Fruit fly (Drosophila melanogaster) whole organism, prepupa: ENCODE data around the gene Mst27D.

Experiments used
- CG10631 ChIP-seq: fragments of 200-800 bp; sonication (Bioruptor generic); optimal IDR thresholded peaks from 2 replicates; lab custom pipeline; 2016; ENCODE audit warnings: missing biosample characterization, missing genetic modification characterization
- CG11902 ChIP-seq: fragments of 200-800 bp; sonication (Bioruptor generic); optimal IDR thresholded peaks from 3 replicates; lab custom pipeline; 2016; ENCODE audit warnings: missing biosample characterization, missing genetic modification characterization
- CG15336 ChIP-seq: fragments of 200-800 bp; sonication (Bioruptor generic); IDR thresholded peaks from 2 replicates; pipeline ENCODE4 v1.3.6; 2022; ENCODE audit warnings: missing biosample characterization, missing genetic modification characterization
- CG16779 ChIP-seq: fragments of 200-800 bp; sonication (Bioruptor generic); optimal IDR thresholded peaks from 3 replicates; lab custom pipeline; 2017; ENCODE audit warnings: missing biosample characterization, mild to moderate bottlenecking, missing genetic modification characterization
- CG3032 ChIP-seq: fragments of 200-800 bp; optimal IDR thresholded peaks from 2 replicates; lab custom pipeline; 2019; ENCODE audit warnings: missing biosample characterization, mild to moderate bottlenecking, missing genetic modification characterization, moderate library complexity
- CG32006 ChIP-seq: fragments of 200-800 bp; sonication (Bioruptor generic); optimal IDR thresholded peaks from 3 replicates; lab custom pipeline; 2017; ENCODE audit warnings: missing biosample characterization, mild to moderate bottlenecking, missing genetic modification characterization
- CG34406 ChIP-seq: fragments of 200-800 bp; sonication (Bioruptor generic); optimal IDR thresholded peaks from 3 replicates; lab custom pipeline; 2016; ENCODE audit warnings: missing biosample characterization, missing genetic modification characterization
- CG3919 ChIP-seq: fragments of 200-800 bp; sonication (Bioruptor generic); optimal IDR thresholded peaks from 3 replicates; lab custom pipeline; 2016; ENCODE audit warnings: missing biosample characterization, missing genetic modification characterization
- CG4318 ChIP-seq: fragments of 200-800 bp; sonication (Bioruptor generic); optimal IDR thresholded peaks from 3 replicates; lab custom pipeline; 2017; ENCODE audit warnings: missing biosample characterization, mild to moderate bottlenecking, missing genetic modification characterization
- CG6276 ChIP-seq: fragments of 200-800 bp; sonication (Bioruptor generic); optimal IDR thresholded peaks from 2 replicates; lab custom pipeline; 2017; ENCODE audit warnings: missing biosample characterization, mild to moderate bottlenecking, missing genetic modification characterization
- CG6792 ChIP-seq: fragments of 200-800 bp; sonication (Bioruptor generic); optimal IDR thresholded peaks from 3 replicates; lab custom pipeline; 2016; ENCODE audit warnings: missing biosample characterization, missing genetic modification characterization
- CG6808 ChIP-seq: fragments of 200-800 bp; sonication (Bioruptor generic); optimal IDR thresholded peaks from 3 replicates; lab custom pipeline; 2017; ENCODE audit warnings: missing biosample characterization, missing genetic modification characterization, mild to moderate bottlenecking, moderate library complexity, missing genetic modification reagents
- CG6854 ChIP-seq: fragments of 200-800 bp; sonication (Bioruptor generic); optimal IDR thresholded peaks from 2 replicates; lab custom pipeline; 2017; ENCODE audit warnings: missing biosample characterization, mild to moderate bottlenecking, missing genetic modification characterization
- CG7368 ChIP-seq: fragments of 200-800 bp; sonication (Bioruptor generic); optimal IDR thresholded peaks from 3 replicates; lab custom pipeline; 2016; ENCODE audit warnings: missing biosample characterization, missing genetic modification characterization
- CG8119 ChIP-seq: fragments of 200-800 bp; sonication (Bioruptor generic); IDR thresholded peaks from 3 replicates; pipeline ENCODE4 v1.3.6; 2022; ENCODE audit warnings: missing biosample characterization, missing genetic modification characterization
- CG8319 ChIP-seq: fragments of 200-800 bp; sonication (Bioruptor generic); optimal IDR thresholded peaks from 3 replicates; lab custom pipeline; 2016; ENCODE audit warnings: missing biosample characterization, missing genetic modification characterization
- CG8632 ChIP-seq: fragments of 200-800 bp; sonication (Bioruptor generic); optimal IDR thresholded peaks from 3 replicates; lab custom pipeline; 2016; ENCODE audit warnings: missing biosample characterization, missing genetic modification characterization
- CG9139 ChIP-seq: fragments of 200-800 bp; sonication (Bioruptor generic); optimal IDR thresholded peaks from 3 replicates; lab custom pipeline; 2017; ENCODE audit warnings: missing biosample characterization, mild to moderate bottlenecking, missing genetic modification characterization
- Eip78C ChIP-seq: fragments of 200-800 bp; sonication (Bioruptor generic); peaks from one replicate; lab custom pipeline; 2016; ENCODE audit warnings: missing biosample characterization, missing genetic modification characterization
- Eip93F ChIP-seq: fragments of 200-800 bp; sonication (Bioruptor generic); optimal IDR thresholded peaks from 2 replicates; lab custom pipeline; 2016; ENCODE audit warnings: missing biosample characterization, mild to moderate bottlenecking, missing genetic modification characterization
- Ets96B ChIP-seq: fragments of 200-800 bp; optimal IDR thresholded peaks from 2 replicates; lab custom pipeline; 2019; ENCODE audit warnings: missing biosample characterization, mild to moderate bottlenecking, missing genetic modification characterization, moderate library complexity
- Gug ChIP-seq: fragments of 200-800 bp; sonication (Bioruptor generic); IDR thresholded peaks from 2 replicates; pipeline ENCODE4 v1.3.6; 2022; ENCODE audit warnings: missing biosample characterization, missing genetic modification characterization
- Hr38 ChIP-seq: sonication (Bioruptor generic); optimal IDR thresholded peaks from 2 replicates; lab custom pipeline; 2016; ENCODE audit warnings: missing biosample characterization, missing genetic modification characterization
- Met ChIP-seq: fragments of 200-800 bp; sonication (Bioruptor generic); optimal IDR thresholded peaks from 3 replicates; lab custom pipeline; 2016; ENCODE audit warnings: missing biosample characterization, missing genetic modification characterization
- OdsH ChIP-seq: fragments of 200-800 bp; sonication (Bioruptor generic); optimal IDR thresholded peaks from 3 replicates; lab custom pipeline; 2016; ENCODE audit warnings: missing biosample characterization, missing genetic modification characterization
- Smox ChIP-seq: fragments of 200-800 bp; sonication (Bioruptor generic); optimal IDR thresholded peaks from 3 replicates; lab custom pipeline; 2016; ENCODE audit warnings: missing biosample characterization, missing genetic modification characterization
- Sox102F ChIP-seq: fragments of 200-800 bp; sonication (Bioruptor generic); optimal IDR thresholded peaks from 2 replicates; lab custom pipeline; 2016; ENCODE audit warnings: missing biosample characterization, mild to moderate bottlenecking, missing genetic modification characterization
- Sox14 ChIP-seq: fragments of 200-800 bp; sonication (Bioruptor generic); optimal IDR thresholded peaks from 3 replicates; lab custom pipeline; 2016; ENCODE audit warnings: missing biosample characterization, missing genetic modification characterization
- achi ChIP-seq: fragments of 200-800 bp; sonication (Bioruptor generic); optimal IDR thresholded peaks from 3 replicates; lab custom pipeline; 2016; ENCODE audit warnings: missing biosample characterization, missing genetic modification characterization
- acj6 ChIP-seq: fragments of 200-800 bp; sonication (Bioruptor generic); optimal IDR thresholded peaks from 3 replicates; lab custom pipeline; 2016; ENCODE audit warnings: missing biosample characterization, missing genetic modification characterization
- cyc ChIP-seq: fragments of 200-800 bp; sonication (Bioruptor generic); optimal IDR thresholded peaks from 3 replicates; lab custom pipeline; 2016; ENCODE audit warnings: missing biosample characterization, missing genetic modification characterization
- dac ChIP-seq: fragments of 200-800 bp; sonication (Bioruptor generic); optimal IDR thresholded peaks from 2 replicates; lab custom pipeline; 2017; ENCODE audit warnings: missing biosample characterization, mild to moderate bottlenecking, missing genetic modification characterization
- dsx ChIP-seq: fragments of 200-800 bp; optimal IDR thresholded peaks from 3 replicates; lab custom pipeline; 2019; ENCODE audit warnings: missing biosample characterization, mild to moderate bottlenecking, missing genetic modification characterization, moderate library complexity; ENCODE audit not compliant: poor library complexity, severe bottlenecking
- eg ChIP-seq: fragments of 200-800 bp; sonication (Bioruptor generic); IDR thresholded peaks from 3 replicates; pipeline ENCODE4 v1.3.6; 2022; ENCODE audit warnings: missing biosample characterization, missing genetic modification characterization
- esn ChIP-seq: fragments of 200-800 bp; sonication (Bioruptor generic); optimal IDR thresholded peaks from 2 replicates; lab custom pipeline; 2016; ENCODE audit warnings: missing biosample characterization, mild to moderate bottlenecking, missing genetic modification characterization, moderate library complexity
- fd59A ChIP-seq: fragments of 200-800 bp; sonication (Bioruptor generic); optimal IDR thresholded peaks from 2 replicates; lab custom pipeline; 2017; ENCODE audit warnings: missing biosample characterization, mild to moderate bottlenecking, missing genetic modification characterization, missing genetic modification reagents
- fd85E ChIP-seq: fragments of 200-800 bp; sonication (Bioruptor generic); optimal IDR thresholded peaks from 3 replicates; lab custom pipeline; 2016; ENCODE audit warnings: missing biosample characterization, missing genetic modification characterization
- fkh ChIP-seq: fragments of 200-800 bp; sonication (Bioruptor generic); optimal IDR thresholded peaks from 3 replicates; lab custom pipeline; 2017; ENCODE audit warnings: missing biosample characterization, mild to moderate bottlenecking, missing genetic modification characterization, moderate library complexity
- net ChIP-seq: fragments of 200-800 bp; sonication (Bioruptor generic); optimal IDR thresholded peaks from 3 replicates; lab custom pipeline; 2016; ENCODE audit warnings: missing biosample characterization, missing genetic modification characterization
- pdm3 ChIP-seq: fragments of 200-800 bp; sonication (Bioruptor generic); optimal IDR thresholded peaks from 3 replicates; lab custom pipeline; 2016; ENCODE audit warnings: missing biosample characterization, missing genetic modification characterization
- salr ChIP-seq, 2 experiments: fragments of 200-800 bp; sonication (Bioruptor generic); optimal IDR thresholded peaks; 3 replicates each; lab custom pipeline; 2016 to 2018; ENCODE audit warnings: missing biosample characterization in 2 of 2, missing genetic modification characterization in 2 of 2, mild to moderate bottlenecking in 1 of 2
- spab ChIP-seq: fragments of 200-800 bp; sonication (Bioruptor generic); optimal IDR thresholded peaks from 2 replicates; lab custom pipeline; 2017; ENCODE audit warnings: missing biosample characterization, mild to moderate bottlenecking, missing genetic modification characterization, missing genetic modification reagents
- ss ChIP-seq, 2 experiments: fragments of 200-800 bp; sonication (Bioruptor generic); optimal IDR thresholded peaks; 2 replicates in 1 of 2; 3 replicates in 1 of 2; lab custom pipeline; 2017 to 2018; ENCODE audit warnings: mild to moderate bottlenecking in 2 of 2, missing biosample characterization in 2 of 2, missing genetic modification characterization in 2 of 2, moderate library complexity in 1 of 2
- svp ChIP-seq: fragments of 200-800 bp; sonication (Bioruptor generic); peaks from one replicate; lab custom pipeline; 2016; ENCODE audit warnings: missing biosample characterization, missing genetic modification characterization
- topi ChIP-seq: fragments of 200-800 bp; sonication (Bioruptor generic); optimal IDR thresholded peaks from 3 replicates; lab custom pipeline; 2016; ENCODE audit warnings: missing biosample characterization, missing genetic modification characterization

Gene Mst27D

DNA sequence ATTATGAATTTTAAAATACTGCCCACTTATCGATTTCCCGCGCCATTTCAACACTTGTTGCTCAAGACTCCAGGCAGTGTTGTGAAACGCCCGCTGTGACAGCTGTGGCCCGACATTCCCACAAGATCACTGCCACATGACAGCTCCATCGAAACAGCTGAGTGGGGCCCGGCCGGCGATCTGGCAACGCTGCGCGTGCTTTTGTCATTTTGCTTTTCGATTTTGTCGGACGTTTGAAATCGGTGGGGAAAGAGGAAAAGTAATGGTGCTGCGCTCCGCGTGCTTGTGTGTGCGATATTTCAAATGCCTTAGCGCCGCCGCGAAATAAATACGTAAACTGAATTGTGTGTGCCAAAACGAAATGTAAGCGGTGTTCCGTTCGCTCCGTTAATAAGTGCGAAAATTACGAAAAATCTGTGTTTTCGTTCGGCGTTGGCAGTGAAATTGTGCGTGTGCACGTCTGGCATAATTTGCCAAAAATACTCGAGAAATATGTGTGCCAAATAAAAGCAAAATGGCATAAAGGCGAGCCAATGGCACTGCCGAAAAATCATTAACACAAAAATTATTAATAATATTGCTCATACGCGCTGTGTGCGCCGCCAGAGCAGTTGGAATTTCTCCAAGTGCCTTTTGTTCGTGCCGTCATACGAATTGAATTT, 18.4 kb downstream of the Mst27D start (continued):
- TF ChIP-seq CG8632 (GFP tag; lab: Kevin White, UChicago) (no peak), CG6276 (GFP tag; lab: Kevin White, UChicago) (peak; percentile 67), Smox (GFP tag; lab: Kevin White, UChicago) (peak; percentile 19), net (GFP tag; lab: Kevin White, UChicago) (peak; percentile 39), pdm3 (GFP tag; lab: Kevin White, UChicago) (peak; percentile 50), spab (no peak), CG3919 (GFP tag; lab: Kevin White, UChicago) (peak; percentile 38), dsx (no peak), salr (GFP tag; optimal IDR thresholded peaks at IDR 0.05; lab: Kevin White, UChicago) (peak in 1 of 2 experiments; percentile 66), CG6854 (GFP tag; lab: Kevin White, UChicago) (peak; percentile 52), CG8319 (GFP tag; lab: Kevin White, UChicago) (no peak), OdsH (peak; percentile 30), ss (GFP tag; optimal IDR thresholded peaks at IDR 0.05; lab: Kevin White, UChicago) (peak in 1 of 2 experiments; percentile 38), CG10631 (GFP tag; lab: Kevin White, UChicago) (peak; percentile 9), CG16779 (tag; lab: Kevin White, UChicago) (peak; percentile 25), Sox102F (GFP tag; lab: Kevin White, UChicago) (peak; percentile 61), Met (GFP tag; lab: Kevin White, UChicago) (peak; percentile 43), Sox14 (peak; percentile 13), cyc (no peak), achi (peak; percentile 100), CG9139 (GFP tag; lab: Kevin White, UChicago) (no peak), fkh (GFP tag; lab: Kevin White, UChicago) (no peak), esn (GFP tag; lab: Kevin White, UChicago) (peak; percentile 47)

DNA sequence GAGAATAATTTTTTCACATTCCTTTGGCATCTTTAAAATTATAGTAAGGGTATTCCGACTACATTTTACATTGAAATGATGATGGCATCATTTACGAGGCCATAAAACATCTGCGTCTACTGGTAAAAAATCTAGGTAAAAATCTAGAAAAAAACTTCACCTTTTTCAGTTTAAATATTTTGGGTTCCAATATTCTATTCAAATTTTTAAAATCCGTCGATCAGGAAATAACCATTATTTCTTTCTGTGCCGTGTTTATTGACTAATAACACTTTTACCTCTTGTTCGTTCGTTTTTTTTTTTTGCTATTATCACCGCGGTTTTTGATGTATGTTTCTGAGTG, 21.3 kb downstream of the Mst27D start:
- TF ChIP-seq achi: peak; percentile 64
- TF ChIP-seq dsx: peak; percentile 24
- TF ChIP-seq Hr38 (GFP tag; lab: Kevin White, UChicago): no peak
- peak; percentile 75 for TF ChIP-seq CG32006
- peak; percentile 83 for TF ChIP-seq eg (GFP tag; lab: Robert Waterston, UW)
- TF ChIP-seq CG6854 (GFP tag; lab: Kevin White, UChicago): no peak
- TF ChIP-seq CG4318 (GFP tag; lab: Kevin White, UChicago): peak; percentile 12
- TF ChIP-seq CG8632 (GFP tag; lab: Kevin White, UChicago): peak; percentile 23
- TF ChIP-seq Ets96B (tag; lab: Kevin White, UChicago): no peak
- TF ChIP-seq topi (GFP tag; lab: Kevin White, UChicago): peak; percentile 74
- peak; percentile 87 for TF ChIP-seq Sox14
- peak; percentile 75; the same call in 2 of the 3 replicates for TF ChIP-seq CG8119
- peak; percentile 23 for TF ChIP-seq CG10631 (GFP tag; lab: Kevin White, UChicago)
- peak; percentile 14 for TF ChIP-seq fd59A (GFP tag; lab: Kevin White, UChicago)
- TF ChIP-seq CG6808: peak; percentile 27
- peak; percentile 55 for TF ChIP-seq acj6 (GFP tag; lab: Kevin White, UChicago)
- peak; percentile 79 for TF ChIP-seq net (GFP tag; lab: Kevin White, UChicago)
- peak; percentile 45 for TF ChIP-seq CG3919 (GFP tag; lab: Kevin White, UChicago)
- TF ChIP-seq CG3032: peak; percentile 9
- peak; percentile 90 for TF ChIP-seq esn (GFP tag; lab: Kevin White, UChicago)
- peak; percentile 49 for TF ChIP-seq CG7368 (GFP tag; lab: Kevin White, UChicago)
- peak; percentile 57 for TF ChIP-seq CG6276 (GFP tag; lab: Kevin White, UChicago)
- TF ChIP-seq fkh (GFP tag; lab: Kevin White, UChicago): no peak
- TF ChIP-seq cyc: peak; percentile 64
- peak in 1 of 2 experiments; percentile 64 for TF ChIP-seq salr (GFP tag; optimal IDR thresholded peaks at IDR 0.05; lab: Kevin White, UChicago)
- TF ChIP-seq CG9139 (GFP tag; lab: Kevin White, UChicago): no peak
- TF ChIP-seq Eip93F (GFP tag; lab: Kevin White, UChicago): peak; percentile 67
- TF ChIP-seq fd85E (GFP tag; lab: Kevin White, UChicago): no peak
- TF ChIP-seq CG15336: peak; percentile 81
- TF ChIP-seq CG11902: no peak
- no peak for TF ChIP-seq ss (GFP tag; optimal IDR thresholded peaks at IDR 0.05; lab: Kevin White, UChicago)
- peak; percentile 26 for TF ChIP-seq dac
- TF ChIP-seq svp (GFP tag; lab: Kevin White, UChicago): peak; percentile 85
- TF ChIP-seq CG8319 (GFP tag; lab: Kevin White, UChicago): peak; percentile 50
- 0 out of 2 replicates have a peak, but pooled peaks have one; percentile 55 for TF ChIP-seq Gug (GFP tag; lab: Robert Waterston, UW)
- TF ChIP-seq CG34406 (GFP tag; lab: Kevin White, UChicago): peak; percentile 50
- TF ChIP-seq spab: peak; percentile 20
- peak; percentile 57 for TF ChIP-seq Sox102F (GFP tag; lab: Kevin White, UChicago)
- TF ChIP-seq CG6792 (GFP tag; lab: Kevin White, UChicago): peak; percentile 48
- TF ChIP-seq Eip78C (GFP tag; lab: Kevin White, UChicago): peak; percentile 75
